Worm (Caenorhabditis elegans) whole organism, L1 larva: Measurements from ENCODE around the gene puf-8.

Experiments
- C16A3.4 ChIP-seq: fragments of 150-350 bp; optimal IDR thresholded peaks from 2 replicates; lab custom pipeline; 2014; ENCODE audit warnings: missing biosample characterization, missing genetic modification characterization
- F16B12.6 ChIP-seq: fragments of 150-350 bp; optimal IDR thresholded peaks from 2 replicates; lab custom pipeline; 2014; ENCODE audit warnings: missing biosample characterization, missing genetic modification characterization
- Y116A8C.19 ChIP-seq: sonication (generic microtip); optimal IDR thresholded peaks from 2 replicates; lab custom pipeline; 2016; ENCODE audit warnings: missing compliant biosample characterization, missing genetic modification characterization, borderline replicate concordance
- alr-1 ChIP-seq: fragments of 200-800 bp; sonication (Bioruptor generic); optimal IDR thresholded peaks from 2 replicates; lab custom pipeline; 2018; ENCODE audit warnings: borderline replicate concordance, mild to moderate bottlenecking, missing genetic modification characterization, missing compliant biosample characterization
- blmp-1 ChIP-seq: fragments of 150-350 bp; optimal IDR thresholded peaks from 2 replicates; lab custom pipeline; 2014; ENCODE audit warnings: missing biosample characterization, missing genetic modification characterization
- ceh-82 ChIP-seq, 3 experiments: fragments of 150-350 bp in 1 of 3; sonication (generic microtip) in 2 of 3; optimal IDR thresholded peaks; 2 replicates each; lab custom pipeline; 2014 to 2017; ENCODE audit warnings: missing biosample characterization in 3 of 3, missing genetic modification characterization in 3 of 3
- ceh-88 ChIP-seq: fragments of 200-800 bp; sonication (Bioruptor generic); IDR thresholded peaks from 2 replicates; pipeline ENCODE4 v1.3.6; 2022; ENCODE audit warnings: missing genetic modification characterization, missing compliant biosample characterization
- ces-1 ChIP-seq: fragments of 150-350 bp; optimal IDR thresholded peaks from 2 replicates; lab custom pipeline; 2014; ENCODE audit warnings: missing biosample characterization, missing genetic modification reagents, missing genetic modification characterization
- dpl-1 ChIP-seq, 3 experiments: fragments of 150-350 bp in 2 of 3; sonication (generic microtip) in 1 of 3; optimal IDR thresholded peaks; 2 replicates each; lab custom pipeline; 2014 to 2017; ENCODE audit warnings: missing biosample characterization in 3 of 3, missing genetic modification characterization in 3 of 3, missing genetic modification reagents in 3 of 3
- dsc-1 ChIP-seq: sonication (generic microtip); optimal IDR thresholded peaks from 2 replicates; lab custom pipeline; 2016; ENCODE audit warnings: mild to moderate bottlenecking, missing genetic modification characterization, missing compliant biosample characterization
- egl-13 ChIP-seq: sonication (generic microtip); optimal IDR thresholded peaks from 2 replicates; lab custom pipeline; 2016; ENCODE audit warnings: missing genotype, missing genetic modification reagents, missing genetic modification characterization, missing compliant biosample characterization
- egl-27 ChIP-seq, 2 experiments: fragments of 150-350 bp in 1 of 2; sonication (generic microtip); optimal IDR thresholded peaks; 3 replicates each; lab custom pipeline; 2017 to 2018; ENCODE audit warnings: missing biosample characterization in 2 of 2, missing genetic modification characterization in 2 of 2, missing genetic modification reagents in 2 of 2
- elt-2 ChIP-seq: sonication (generic microtip); optimal IDR thresholded peaks from 2 replicates; lab custom pipeline; 2016; ENCODE audit warnings: missing genetic modification characterization, mild to moderate bottlenecking, inconsistent platforms, missing compliant biosample characterization, missing genetic modification reagents
- ets-5 ChIP-seq: fragments of 200-800 bp; sonication (Bioruptor generic); IDR thresholded peaks from 2 replicates; pipeline ENCODE4 v1.3.6; 2022; ENCODE audit warnings: missing genetic modification characterization, missing compliant biosample characterization
- fkh-10 ChIP-seq: sonication (generic microtip); optimal IDR thresholded peaks from 2 replicates; lab custom pipeline; 2017; ENCODE audit warnings: missing biosample characterization, missing genetic modification reagents, missing genetic modification characterization
- fkh-4 ChIP-seq: sonication (generic microtip); optimal IDR thresholded peaks from 2 replicates; lab custom pipeline; 2016; ENCODE audit warnings: missing compliant biosample characterization, missing genetic modification characterization, borderline replicate concordance
- fkh-8 ChIP-seq: sonication (generic microtip); optimal IDR thresholded peaks from 2 replicates; lab custom pipeline; 2016; ENCODE audit warnings: mild to moderate bottlenecking, missing genetic modification characterization, missing compliant biosample characterization
- grh-1 ChIP-seq: fragments of 200-800 bp; sonication (Bioruptor generic); IDR thresholded peaks from 2 replicates; pipeline ENCODE4 v1.3.6; 2022; ENCODE audit warnings: missing genetic modification reagents, missing genetic modification characterization, missing compliant biosample characterization
- hlh-17 ChIP-seq: fragments of 200-800 bp; sonication (Bioruptor generic); optimal IDR thresholded peaks from 2 replicates; lab custom pipeline; 2018; ENCODE audit warnings: missing genetic modification characterization, mild to moderate bottlenecking, missing compliant biosample characterization, moderate library complexity, borderline replicate concordance
- hlh-4 ChIP-seq: sonication (generic microtip); optimal IDR thresholded peaks from 2 replicates; lab custom pipeline; 2016; ENCODE audit warnings: mild to moderate bottlenecking, missing genetic modification characterization, missing compliant biosample characterization
- lin-14 ChIP-seq: fragments of 200-800 bp; sonication (Bioruptor generic); optimal IDR thresholded peaks from 2 replicates; lab custom pipeline; 2018; ENCODE audit warnings: mild to moderate bottlenecking, missing genetic modification characterization, moderate library complexity, missing compliant biosample characterization
- lin-15B ChIP-seq: fragments of 150-350 bp; sonication (generic microtip); optimal IDR thresholded peaks from 3 replicates; lab custom pipeline; 2014; ENCODE audit warnings: missing biosample characterization, missing genetic modification characterization
- lin-35 ChIP-seq, 2 experiments: fragments of 150-350 bp; optimal IDR thresholded peaks; 2 replicates each; lab custom pipeline; 2014; ENCODE audit warnings: missing biosample characterization in 2 of 2, missing genetic modification characterization in 2 of 2, missing genetic modification reagents in 2 of 2
- lsy-2 ChIP-seq, 2 experiments: fragments of 150-350 bp; optimal IDR thresholded peaks; 2 replicates each; lab custom pipeline; 2014; ENCODE audit warnings: missing biosample characterization in 2 of 2, missing genetic modification characterization in 2 of 2
- mab-9 ChIP-seq: fragments of 200-800 bp; sonication (Bioruptor generic); IDR thresholded peaks from 2 replicates; pipeline ENCODE4 v1.3.6; 2022; ENCODE audit warnings: missing genetic modification reagents, missing genetic modification characterization, missing compliant biosample characterization
- mef-2 ChIP-seq: fragments of 150-350 bp; optimal IDR thresholded peaks from 2 replicates; lab custom pipeline; 2014; ENCODE audit warnings: missing biosample characterization, missing genetic modification characterization
- mep-1 ChIP-seq: fragments of 150-350 bp; optimal IDR thresholded peaks from 2 replicates; lab custom pipeline; 2014; ENCODE audit warnings: missing biosample characterization, missing genetic modification characterization
- nhr-11 ChIP-seq: fragments of 150-350 bp; optimal IDR thresholded peaks from 2 replicates; lab custom pipeline; 2014; ENCODE audit warnings: missing biosample characterization, missing genetic modification characterization
- nhr-12 ChIP-seq: sonication (generic microtip); optimal IDR thresholded peaks from 2 replicates; lab custom pipeline; 2017; ENCODE audit warnings: missing biosample characterization, missing genetic modification characterization
- nhr-237 ChIP-seq: fragments of 150-350 bp; optimal IDR thresholded peaks from 2 replicates; lab custom pipeline; 2014; ENCODE audit warnings: missing biosample characterization, missing genetic modification characterization
- nhr-28 ChIP-seq: fragments of 150-350 bp; optimal IDR thresholded peaks from 2 replicates; lab custom pipeline; 2014; ENCODE audit warnings: missing biosample characterization, missing genetic modification characterization
- nhr-77 ChIP-seq: fragments of 150-350 bp; optimal IDR thresholded peaks from 2 replicates; lab custom pipeline; 2014; ENCODE audit warnings: missing biosample characterization, missing genetic modification characterization
- nhr-90 ChIP-seq: sonication (generic microtip); optimal IDR thresholded peaks from 2 replicates; lab custom pipeline; 2016; ENCODE audit warnings: mild to moderate bottlenecking, missing genetic modification characterization, missing compliant biosample characterization; ENCODE audit not compliant: poor library complexity
- pax-3 ChIP-seq: fragments of 200-800 bp; sonication (Bioruptor generic); optimal IDR thresholded peaks from 2 replicates; lab custom pipeline; 2018; ENCODE audit warnings: mild to moderate bottlenecking, missing genetic modification characterization, moderate library complexity, missing compliant biosample characterization
- pqm-1 ChIP-seq: sonication (generic microtip); optimal IDR thresholded peaks from 3 replicates; lab custom pipeline; 2017; ENCODE audit warnings: missing biosample characterization, missing genetic modification characterization
- rnt-1 ChIP-seq: sonication (generic microtip); optimal IDR thresholded peaks from 2 replicates; lab custom pipeline; 2016; ENCODE audit warnings: mild to moderate bottlenecking, missing genetic modification characterization, moderate library complexity, missing compliant biosample characterization
- snpc-4 ChIP-seq: fragments of 150-350 bp; optimal IDR thresholded peaks from 2 replicates; lab custom pipeline; 2014; ENCODE audit warnings: missing biosample characterization, missing genetic modification characterization
- sox-4 ChIP-seq: sonication (generic microtip); optimal IDR thresholded peaks from 2 replicates; lab custom pipeline; 2016; ENCODE audit warnings: missing genetic modification characterization, missing compliant biosample characterization
- sptf-1 ChIP-seq: fragments of 150-350 bp; optimal IDR thresholded peaks from 2 replicates; lab custom pipeline; 2014; ENCODE audit warnings: missing biosample characterization, missing genetic modification characterization
- swsn-7 ChIP-seq: sonication (generic microtip); optimal IDR thresholded peaks from 2 replicates; lab custom pipeline; 2016; ENCODE audit warnings: missing genetic modification characterization, missing compliant biosample characterization
- unc-130 ChIP-seq: fragments of 150-350 bp; optimal IDR thresholded peaks from 2 replicates; lab custom pipeline; 2017; ENCODE audit warnings: missing biosample characterization, missing genetic modification characterization, inconsistent platforms
- unc-30 ChIP-seq: sonication (generic microtip); optimal IDR thresholded peaks from 2 replicates; lab custom pipeline; 2017; ENCODE audit warnings: missing biosample characterization, missing genetic modification characterization
- xbp-1 ChIP-seq: sonication (generic microtip); optimal IDR thresholded peaks from 2 replicates; lab custom pipeline; 2016; ENCODE audit warnings: missing genetic modification characterization, missing compliant biosample characterization
- ztf-11 ChIP-seq, 2 experiments: sonication (generic microtip); optimal IDR thresholded peaks; 2 replicates each; lab custom pipeline; 2016 to 2017; ENCODE audit warnings: missing genetic modification characterization in 2 of 2, missing biosample characterization in 1 of 2, missing compliant biosample characterization in 1 of 2
- ztf-4 ChIP-seq: fragments of 150-350 bp; optimal IDR thresholded peaks from 2 replicates; lab custom pipeline; 2014; ENCODE audit warnings: missing biosample characterization, missing genetic modification characterization

Gene puf-8

DNA sequence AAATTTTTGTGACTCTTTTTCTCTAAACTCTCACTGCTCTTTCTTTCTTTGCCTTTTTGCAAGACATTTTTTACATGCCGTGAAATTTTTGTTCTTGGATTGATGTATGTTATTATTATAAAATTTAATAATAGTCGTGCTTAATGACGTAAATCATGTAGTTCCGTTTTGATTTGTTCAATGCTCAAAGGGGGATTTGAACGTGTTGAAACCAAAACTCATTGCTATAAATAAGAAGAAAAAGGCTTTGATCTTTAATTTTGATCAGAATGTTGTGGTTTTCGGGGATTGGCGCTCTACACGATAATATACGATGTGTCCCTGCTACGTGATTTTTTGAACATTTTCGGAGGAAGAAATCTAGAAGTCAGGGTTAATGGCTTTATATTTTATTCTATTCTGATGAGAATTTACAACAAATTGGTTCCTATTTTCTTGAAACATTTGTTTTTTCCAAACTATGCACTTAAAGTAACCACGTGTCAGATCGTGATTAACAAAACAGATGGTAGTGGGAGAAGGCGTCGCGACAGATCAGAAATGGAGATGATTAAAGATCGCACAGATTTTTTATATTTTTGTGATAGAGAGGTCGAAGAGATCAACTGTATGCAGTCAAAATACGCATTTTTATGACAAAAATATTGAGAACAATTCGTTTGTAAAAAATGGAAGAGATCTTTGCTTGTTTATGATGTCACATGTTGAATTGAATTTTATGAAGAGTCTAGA is 43.7 kb upstream of the puf-8 start (continued):
- TF ChIP-seq dpl-1 (GFP tag; optimal IDR thresholded peaks at IDR 0.05; lab: Kevin White, UChicago) (no peak), C16A3.4 (tag; lab: Kevin White, UChicago) (no peak), grh-1 (no peak), mab-9 (GFP tag; lab: Robert Waterston, UW) (no peak), fkh-4 (tag; lab: Kevin White, UChicago) (no peak), ets-5 (GFP tag; lab: Robert Waterston, UW) (no peak), ceh-88 (GFP tag; lab: Robert Waterston, UW) (no peak), mef-2 (tag; lab: Kevin White, UChicago) (no peak), xbp-1 (tag; lab: Kevin White, UChicago) (no peak), unc-30 (tag; lab: Kevin White, UChicago) (no peak), ces-1 (GFP tag; lab: Kevin White, UChicago) (no peak), nhr-28 (tag; lab: Kevin White, UChicago) (no peak), fkh-8 (tag; lab: Kevin White, UChicago) (peak; percentile 57), swsn-7 (no peak), nhr-237 (no peak), F16B12.6 (tag; lab: Kevin White, UChicago) (no peak), nhr-11 (no peak), dsc-1 (tag; lab: Kevin White, UChicago) (peak; percentile 24), elt-2 (tag; lab: Kevin White, UChicago) (no peak), alr-1 (tag; lab: Kevin White, UChicago) (no peak), ceh-82 (tag; optimal IDR thresholded peaks at IDR 0.05; lab: Kevin White, UChicago) (no peak), ztf-11 (tag; optimal IDR thresholded peaks at IDR 0.05; lab: Kevin White, UChicago) (no peak), unc-130 (tag; lab: Kevin White, UChicago) (no peak), pqm-1 (tag; lab: Kevin White, UChicago) (no peak), sptf-1 (tag; lab: Kevin White, UChicago) (no peak), fkh-10 (no peak), snpc-4 (tag; lab: Kevin White, UChicago) (no peak), egl-13 (tag; lab: Kevin White, UChicago) (no peak), hlh-4 (no peak), ztf-4 (tag; lab: Kevin White, UChicago) (no peak), pax-3 (tag; lab: Kevin White, UChicago) (no peak), egl-27 (tag; optimal IDR thresholded peaks at IDR 0.05; lab: Kevin White, UChicago) (no peak), lsy-2 (tag; optimal IDR thresholded peaks at IDR 0.05; lab: Kevin White, UChicago) (no peak), lin-15B (tag; lab: Kevin White, UChicago) (no peak), nhr-12 (tag; lab: Kevin White, UChicago) (no peak), nhr-90 (no peak)

DNA sequence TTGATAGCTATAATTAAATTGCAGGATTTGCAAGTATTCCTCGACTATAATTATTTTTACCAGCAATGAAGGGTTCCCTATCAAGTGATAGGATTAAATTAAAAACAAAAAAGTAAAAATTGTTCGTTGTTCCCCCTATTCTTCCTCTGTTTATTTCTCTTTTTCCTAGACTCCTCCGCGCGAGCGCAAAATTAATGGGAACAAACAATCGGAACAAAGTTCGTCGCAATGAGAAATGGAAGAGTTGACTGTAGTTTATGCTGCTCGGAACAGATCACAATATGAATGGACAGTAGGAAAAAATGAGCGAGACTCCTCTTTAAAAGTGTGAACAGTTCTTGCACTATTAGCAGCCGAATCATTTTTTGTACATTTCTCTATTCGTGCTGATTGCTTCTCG is 42.7 kb upstream of the puf-8 start:
- TF ChIP-seq nhr-77 (no peak), nhr-237 (no peak), Y116A8C.19 (tag; lab: Kevin White, UChicago) (no peak), hlh-17 (no peak), sox-4 (tag; lab: Kevin White, UChicago) (no peak), sptf-1 (tag; lab: Kevin White, UChicago) (no peak), lin-14 (no peak), mef-2 (tag; lab: Kevin White, UChicago) (no peak), lin-35 (GFP tag; optimal IDR thresholded peaks at IDR 0.05; lab: Kevin White, UChicago) (no peak), fkh-10 (no peak), rnt-1 (tag; lab: Kevin White, UChicago) (no peak), egl-13 (tag; lab: Kevin White, UChicago) (no peak), nhr-11 (no peak), blmp-1 (no peak), nhr-90 (no peak), mep-1 (no peak)
